Worm (Caenorhabditis elegans): ENCODE results near the gene ZK154.5.

The ZK154.5 gene

DNA sequence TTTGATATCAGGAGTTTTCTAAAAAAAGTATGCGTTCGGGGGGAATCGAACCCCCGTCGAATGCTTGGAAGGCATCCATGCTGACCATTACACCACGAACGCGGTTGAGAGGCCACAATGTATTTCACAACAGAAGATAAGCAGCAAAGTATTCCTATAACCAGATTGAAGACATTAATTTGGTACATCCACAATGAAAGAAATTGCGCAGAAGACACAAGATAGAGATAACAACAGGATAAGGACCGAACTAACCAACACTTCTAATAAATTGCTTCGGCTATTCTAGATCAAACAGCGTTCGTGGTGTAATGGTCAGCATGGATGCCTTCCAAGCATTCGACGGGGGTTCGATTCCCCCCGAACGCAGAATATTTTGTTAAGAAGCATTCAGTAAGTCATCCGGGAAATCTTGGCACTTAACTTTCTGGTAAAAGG, 6.6 kb upstream of the ZK154.5 start (continued):
- no peak for TF ChIP-seq unc-62 (GFP tag; optimal IDR thresholded peaks at IDR 0.05)
- no peak for TF ChIP-seq ceh-100 (GFP tag; IDR thresholded peaks at IDR 0.05)
- TF ChIP-seq snpc-4 (GFP tag; optimal IDR thresholded peaks at IDR 0.05): peak; percentile 67
- peak in 3 of 4 experiments; percentile 14 to 65 (median 53) for TF ChIP-seq snpc-4 (tag; optimal IDR thresholded peaks at IDR 0.05)
- no peak for TF ChIP-seq hsf-1 (GFP tag; IDR thresholded peaks at IDR 0.05)
- peak; percentile 76; the same call in 1 of the 2 replicates for TF ChIP-seq nfyb-1 (GFP tag; IDR thresholded peaks at IDR 0.05)
- TF ChIP-seq egrh-3 (GFP tag; IDR thresholded peaks at IDR 0.05): peak; percentile 25; the same call in 1 of the 2 replicates
- TF ChIP-seq T07F8.4 (tag; optimal IDR thresholded peaks at IDR 0.05): peak; percentile 47
- TF ChIP-seq zfh-2 (GFP tag; conservative IDR thresholded peaks at IDR 0.05): no peak
- TF ChIP-seq egl-44 (GFP tag; IDR thresholded peaks at IDR 0.05): no peak
- peak; percentile 2 for TF ChIP-seq snpc-1.1 (tag; optimal IDR thresholded peaks at IDR 0.05; ENCODE audit: insufficient read depth)
- no peak for TF ChIP-seq F39B2.1 (GFP tag; IDR thresholded peaks at IDR 0.05)
- TF ChIP-seq F49E8.2 (tag; optimal IDR thresholded peaks at IDR 0.05; ENCODE audit: insufficient read depth): no peak
- TF ChIP-seq cebp-2 (GFP tag; IDR thresholded peaks at IDR 0.05): no peak
- TF ChIP-seq F23B12.7 (tag; optimal IDR thresholded peaks at IDR 0.05; ENCODE audit: insufficient read depth): no peak
- 0 out of 2 replicates have a peak, but pooled peaks have one; percentile 21 for TF ChIP-seq ztf-28 (GFP tag; IDR thresholded peaks at IDR 0.05)
- no peak for TF ChIP-seq madf-3 (GFP tag; IDR thresholded peaks at IDR 0.05)
- TF ChIP-seq snpc-1.3 (tag; optimal IDR thresholded peaks at IDR 0.05; ENCODE audit: insufficient read depth): peak; percentile 50
- no peak for TF ChIP-seq nhr-120 (GFP tag; IDR thresholded peaks at IDR 0.05)
- 0 out of 2 replicates have a peak, but pooled peaks have one; percentile 30 for TF ChIP-seq ztf-6 (GFP tag; IDR thresholded peaks at IDR 0.05)
- peak; percentile 79 for TF ChIP-seq him-1 (tag; optimal IDR thresholded peaks at IDR 0.05)
- TF ChIP-seq tbx-9 (tag; optimal IDR thresholded peaks at IDR 0.05; ENCODE audit: borderline replicate concordance): no peak
- TF ChIP-seq Y67H2A.10 (GFP tag; conservative IDR thresholded peaks at IDR 0.05): no peak
- peak; percentile 74 for TF ChIP-seq pbrm-1 (GFP tag; IDR thresholded peaks at IDR 0.05)
- TF ChIP-seq mes-4 (tag; optimal IDR thresholded peaks at IDR 0.05): peak; percentile 79
- no peak for TF ChIP-seq hlh-26 (GFP tag; conservative IDR thresholded peaks at IDR 0.05)
- peak; percentile 41 for TF ChIP-seq ceh-79 (tag; optimal IDR thresholded peaks at IDR 0.05)
- 0 out of 2 replicates have a peak, but pooled peaks have one; percentile 26 for TF ChIP-seq rcor-1 (GFP tag; IDR thresholded peaks at IDR 0.05)
- TF ChIP-seq sea-2 (GFP tag; IDR thresholded peaks at IDR 0.05): no peak
- no peak for TF ChIP-seq egl-18 (GFP tag; IDR thresholded peaks at IDR 0.05)
- no peak for TF ChIP-seq lsy-27 (tag; optimal IDR thresholded peaks at IDR 0.05; ENCODE audit: borderline replicate concordance, insufficient read depth)
- peak; percentile 79 for TF ChIP-seq dox-1 (GFP tag; IDR thresholded peaks at IDR 0.05)
- TF ChIP-seq ceh-40 (GFP tag; IDR thresholded peaks at IDR 0.05): peak; percentile 42; the same call in 1 of the 2 replicates
- peak; percentile 84 for TF ChIP-seq lin-26 (GFP tag; IDR thresholded peaks at IDR 0.05)
- TF ChIP-seq cebp-1 (GFP tag; IDR thresholded peaks at IDR 0.05): peak; percentile 63; the same call in 1 of the 2 replicates
- peak; percentile 70 for TF ChIP-seq cebp-1 (tag; optimal IDR thresholded peaks at IDR 0.05)
- TF ChIP-seq attf-3 (GFP tag; conservative IDR thresholded peaks at IDR 0.05): no peak
- TF ChIP-seq Y95B8A.8 (GFP tag; IDR thresholded peaks at IDR 0.05): no peak
- TF ChIP-seq akir-1 (GFP tag; optimal IDR thresholded peaks at IDR 0.05): no peak
- no peak for TF ChIP-seq ccch-3 (GFP tag; optimal IDR thresholded peaks at IDR 0.05)
- TF ChIP-seq gei-17 (GFP tag; optimal IDR thresholded peaks at IDR 0.05): peak; percentile 34
- TF ChIP-seq mxl-1 (tag; optimal IDR thresholded peaks at IDR 0.05): peak; percentile 63
- no peak for TF ChIP-seq fkh-3 (tag; optimal IDR thresholded peaks at IDR 0.05)
- TF ChIP-seq lin-54 (GFP tag; optimal IDR thresholded peaks at IDR 0.05): peak; percentile 25
- no peak for TF ChIP-seq K12H6.12 (tag; optimal IDR thresholded peaks at IDR 0.05)
- peak; percentile 13 for TF ChIP-seq atf-7 (tag; optimal IDR thresholded peaks at IDR 0.05)
- TF ChIP-seq madf-8 (GFP tag; conservative IDR thresholded peaks at IDR 0.05): no peak
- no peak for TF ChIP-seq nfya-1 (tag; optimal IDR thresholded peaks at IDR 0.05; ENCODE audit: borderline replicate concordance, insufficient read depth)

Data from whole organism, young adult.